Worm (Caenorhabditis elegans): ENCODE data around the gene F35E8.1.

DNA sequence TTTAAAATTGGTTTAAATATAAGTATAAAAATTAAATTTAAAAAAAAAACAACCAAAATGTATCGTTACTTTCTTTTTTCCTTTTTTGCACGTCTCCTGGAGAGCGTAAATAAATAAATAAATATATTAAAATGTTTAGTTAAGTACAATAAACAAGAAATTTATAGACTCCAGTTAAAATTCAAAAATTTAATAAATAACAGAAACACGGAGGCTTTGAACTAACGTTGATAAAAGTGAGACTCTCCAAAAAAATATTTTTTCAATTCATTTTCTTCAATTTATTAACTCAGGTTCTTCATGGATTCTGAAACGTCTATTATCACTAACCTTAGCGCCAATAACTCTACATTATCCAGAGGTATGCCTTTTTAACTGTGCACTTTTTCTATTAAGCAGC, 13.7 kb downstream of the F35E8.1 start, which contains the start of gene T06C12.12:
- TF ChIP-seq T22C8.4 (GFP tag; IDR thresholded peaks at IDR 0.05) (no peak), flt-1 (GFP tag; IDR thresholded peaks at IDR 0.05) (no peak), klf-2 (GFP tag; conservative IDR thresholded peaks at IDR 0.05) (no peak), ref-1 (GFP tag; conservative IDR thresholded peaks at IDR 0.05) (no peak), cog-1 (tag; optimal IDR thresholded peaks at IDR 0.05) (no peak), ztf-29 (GFP tag; IDR thresholded peaks at IDR 0.05) (no peak), tab-1 (GFP tag; IDR thresholded peaks at IDR 0.05) (no peak), med-1 (GFP tag; optimal IDR thresholded peaks at IDR 0.05; ENCODE audit: insufficient read depth) (no peak)

Measured in whole organism, midembryonic.